Worm (Caenorhabditis elegans): ENCODE data around the gene F54D8.10.

F54D8.10 gene

ce11 chrIII:5108746-5109145 lies 14.1 kb downstream of the F54D8.10 start (continued):
- TF ChIP-seq mef-2 (tag; optimal IDR thresholded peaks at IDR 0.05) (no peak), ztf-4 (tag; optimal IDR thresholded peaks at IDR 0.05) (no peak), skn-1 (tag; optimal IDR thresholded peaks at IDR 0.05) (no peak), dpl-1 (GFP tag; optimal IDR thresholded peaks at IDR 0.05) (peak; percentile 55 to 69 (median 68)), aly-2 (tag; optimal IDR thresholded peaks at IDR 0.05) (no peak), lin-14 (GFP tag; optimal IDR thresholded peaks at IDR 0.05) (peak; percentile 90), egl-13 (tag; optimal IDR thresholded peaks at IDR 0.05) (no peak), fos-1 (tag; optimal IDR thresholded peaks at IDR 0.05) (no peak), irx-1 (tag; optimal IDR thresholded peaks at IDR 0.05) (peak; percentile 36), isw-1 (GFP tag; IDR thresholded peaks at IDR 0.05) (peak; percentile 40; the same call in 1 of the 2 replicates), swsn-7 (tag; optimal IDR thresholded peaks at IDR 0.05) (peak; percentile 52), xbp-1 (tag; optimal IDR thresholded peaks at IDR 0.05) (peak; percentile 43), fkh-8 (tag; optimal IDR thresholded peaks at IDR 0.05) (peak; percentile 40)

ce11 chrIII:5109401-5109800 lies 14.8 kb downstream of the F54D8.10 start, which contains the start of gene sax-2:
Gene sax-2, plus strand, starts transcription at chrIII:5109701.
- no peak for TF ChIP-seq ets-5 (GFP tag; IDR thresholded peaks at IDR 0.05)
- no peak for TF ChIP-seq zip-4 (GFP tag; optimal IDR thresholded peaks at IDR 0.05)
- TF ChIP-seq Y116A8C.19 (tag; optimal IDR thresholded peaks at IDR 0.05; ENCODE audit: borderline replicate concordance) = no peak
- no peak for TF ChIP-seq nhr-11 (tag; optimal IDR thresholded peaks at IDR 0.05)
- TF ChIP-seq nhr-237 (tag; optimal IDR thresholded peaks at IDR 0.05) = no peak
- TF ChIP-seq egl-13 (tag; optimal IDR thresholded peaks at IDR 0.05) = no peak
- no peak for TF ChIP-seq hlh-4 (tag; optimal IDR thresholded peaks at IDR 0.05)

ce11 chrIII:5112399-5112798 lies 17.8 kb downstream of the F54D8.10 start:
- TF ChIP-seq nhr-84 (tag; optimal IDR thresholded peaks at IDR 0.05) (no peak), lin-15B (tag; optimal IDR thresholded peaks at IDR 0.05) (no peak), tlp-1 (tag; optimal IDR thresholded peaks at IDR 0.05) (no peak), nhr-71 (tag; optimal IDR thresholded peaks at IDR 0.05) (no peak), dsc-1 (tag; optimal IDR thresholded peaks at IDR 0.05) (no peak), unc-30 (tag; optimal IDR thresholded peaks at IDR 0.05) (no peak), ceh-88 (GFP tag; IDR thresholded peaks at IDR 0.05) (no peak), zag-1 (tag; optimal IDR thresholded peaks at IDR 0.05) (no peak), pqm-1 (tag; optimal IDR thresholded peaks at IDR 0.05) (no peak), xbp-1 (tag; optimal IDR thresholded peaks at IDR 0.05) (no peak), C04F5.9 (tag; optimal IDR thresholded peaks at IDR 0.05) (no peak), ceh-8 (GFP tag; optimal IDR thresholded peaks at IDR 0.05) (no peak), swsn-7 (tag; optimal IDR thresholded peaks at IDR 0.05) (no peak), elt-3 (tag; optimal IDR thresholded peaks at IDR 0.05) (no peak), pag-3 (tag; optimal IDR thresholded peaks at IDR 0.05; ENCODE audit: borderline replicate concordance, insufficient read depth) (no peak), elt-2 (tag; optimal IDR thresholded peaks at IDR 0.05) (no peak), pax-3 (tag; optimal IDR thresholded peaks at IDR 0.05) (no peak), hpl-2 (GFP tag; optimal IDR thresholded peaks at IDR 0.05) (no peak)

- no peak for TF ChIP-seq sox-4 (tag; optimal IDR thresholded peaks at IDR 0.05)
- TF ChIP-seq irx-1 (tag; optimal IDR thresholded peaks at IDR 0.05) = no peak
- no peak for TF ChIP-seq nhr-77 (tag; optimal IDR thresholded peaks at IDR 0.05)
- TF ChIP-seq elt-2 (tag; optimal IDR thresholded peaks at IDR 0.05) = peak; percentile 14
These were observed 18.4 kb downstream of the F54D8.10 start for ce11 chrIII:5112998-5113397.

- no peak for TF ChIP-seq elt-3 (tag; optimal IDR thresholded peaks at IDR 0.05)
- TF ChIP-seq fkh-10 (GFP tag; optimal IDR thresholded peaks at IDR 0.05) = no peak
- no peak for TF ChIP-seq ceh-63 (GFP tag; optimal IDR thresholded peaks at IDR 0.05)
- no peak for TF ChIP-seq pax-3 (tag; optimal IDR thresholded peaks at IDR 0.05)
- no peak for TF ChIP-seq ceh-8 (GFP tag; optimal IDR thresholded peaks at IDR 0.05)
- TF ChIP-seq mef-2 (tag; optimal IDR thresholded peaks at IDR 0.05) = no peak
- no peak for TF ChIP-seq lsy-2 (tag; optimal IDR thresholded peaks at IDR 0.05)
These were observed 24.5 kb downstream of the F54D8.10 start for ce11 chrIII:5119063-5119462.
